Worm (Caenorhabditis elegans) whole organism, late embryonic: ENCODE data around the gene C24H12.4.
"Not testable (repeated sequence)": the region's sequence is repeated elsewhere in the genome, so short reads cannot be mapped to it uniquely, and the experiment has no call there.

Experiments
- C38D4.7 ChIP-seq: fragments of 200-800 bp; sonication (Bioruptor generic); optimal IDR thresholded peaks from 2 replicates; lab custom pipeline; 2018; ENCODE audit warnings: mild to moderate bottlenecking, missing genetic modification characterization, moderate library complexity, missing compliant biosample characterization
- F13H6.1 ChIP-seq: sonication (generic microtip); optimal IDR thresholded peaks from 2 replicates; lab custom pipeline; 2016; ENCODE audit warnings: missing genetic modification characterization, missing compliant biosample characterization
- K02D7.2 ChIP-seq: sonication (generic microtip); optimal IDR thresholded peaks from 2 replicates; lab custom pipeline; 2017; ENCODE audit warnings: mild to moderate bottlenecking, missing genetic modification characterization, missing compliant biosample characterization
- ceh-14 ChIP-seq: sonication (generic microtip); optimal IDR thresholded peaks from 2 replicates; lab custom pipeline; 2016; ENCODE audit warnings: missing genotype, missing genetic modification characterization, missing compliant biosample characterization
- ceh-19 ChIP-seq: fragments of 200-800 bp; sonication (Bioruptor generic); optimal IDR thresholded peaks from 2 replicates; lab custom pipeline; 2018; ENCODE audit warnings: mild to moderate bottlenecking, missing genetic modification characterization, missing compliant biosample characterization
- ceh-22 ChIP-seq: sonication (generic microtip); optimal IDR thresholded peaks from 2 replicates; lab custom pipeline; 2017; ENCODE audit warnings: missing biosample characterization, missing genetic modification characterization
- ceh-24 ChIP-seq: sonication (generic microtip); optimal IDR thresholded peaks from 2 replicates; lab custom pipeline; 2016; ENCODE audit warnings: mild to moderate bottlenecking, missing genetic modification characterization, missing compliant biosample characterization
- ceh-30 ChIP-seq: fragments of 150-350 bp; optimal IDR thresholded peaks from 2 replicates; lab custom pipeline; 2014; ENCODE audit warnings: missing biosample characterization, missing genetic modification characterization
- ceh-45 ChIP-seq: fragments of 200-800 bp; sonication (Bioruptor generic); IDR thresholded peaks from 2 replicates; pipeline ENCODE4 v1.3.6; 2022; ENCODE audit warnings: missing genetic modification reagents, missing genetic modification characterization, missing compliant biosample characterization
- ceh-48 ChIP-seq: sonication (generic microtip); optimal IDR thresholded peaks from 2 replicates; lab custom pipeline; 2016; ENCODE audit warnings: missing genetic modification characterization, inconsistent platforms, missing compliant biosample characterization
- ceh-6 ChIP-seq: fragments of 200-800 bp; sonication (Bioruptor generic); optimal IDR thresholded peaks from 2 replicates; lab custom pipeline; 2018; ENCODE audit warnings: mild to moderate bottlenecking, missing genetic modification characterization, missing compliant biosample characterization
- che-1 ChIP-seq: sonication (generic microtip); optimal IDR thresholded peaks from 2 replicates; lab custom pipeline; 2016; ENCODE audit warnings: mild to moderate bottlenecking, missing genetic modification characterization, missing compliant biosample characterization
- elt-2 ChIP-seq: sonication (generic microtip); optimal IDR thresholded peaks from 2 replicates; lab custom pipeline; 2016; ENCODE audit warnings: missing genetic modification reagents, missing genetic modification characterization, missing compliant biosample characterization
- ets-4 ChIP-seq: sonication (generic microtip); optimal IDR thresholded peaks from 2 replicates; lab custom pipeline; 2016; ENCODE audit warnings: missing genetic modification characterization, missing compliant biosample characterization
- eyg-1 ChIP-seq: sonication (generic microtip); optimal IDR thresholded peaks from 2 replicates; lab custom pipeline; 2016; ENCODE audit warnings: missing genotype, missing genetic modification characterization, missing compliant biosample characterization
- fax-1 ChIP-seq: sonication (generic microtip); optimal IDR thresholded peaks from 2 replicates; lab custom pipeline; 2016; ENCODE audit warnings: missing genotype, missing genetic modification characterization, missing compliant biosample characterization
- gmeb-2 ChIP-seq: sonication (generic microtip); optimal IDR thresholded peaks from 2 replicates; lab custom pipeline; 2016; ENCODE audit warnings: missing genetic modification characterization, inconsistent platforms, missing compliant biosample characterization
- hlh-13 ChIP-seq: fragments of 200-800 bp; sonication (Bioruptor generic); optimal IDR thresholded peaks from 2 replicates; lab custom pipeline; 2018; ENCODE audit warnings: mild to moderate bottlenecking, missing genetic modification characterization, missing compliant biosample characterization
- hlh-15 ChIP-seq: sonication (generic microtip); optimal IDR thresholded peaks from 2 replicates; lab custom pipeline; 2016; ENCODE audit warnings: missing genetic modification characterization, missing compliant biosample characterization
- hlh-30 ChIP-seq: sonication (generic microtip); optimal IDR thresholded peaks from 2 replicates; lab custom pipeline; 2017; ENCODE audit warnings: antibody characterized with exemption, missing genetic modification characterization, missing compliant biosample characterization; ENCODE audit not compliant: insufficient read depth
- lin-11 ChIP-seq: fragments of 200-800 bp; sonication (Bioruptor generic); optimal IDR thresholded peaks from 2 replicates; lab custom pipeline; 2018; ENCODE audit warnings: mild to moderate bottlenecking, missing genetic modification characterization, missing compliant biosample characterization
- madf-2 ChIP-seq: sonication (generic microtip); optimal IDR thresholded peaks from 2 replicates; lab custom pipeline; 2017; ENCODE audit warnings: missing genetic modification characterization, missing compliant biosample characterization
- mec-3 ChIP-seq: sonication (generic microtip); optimal IDR thresholded peaks from 2 replicates; lab custom pipeline; 2016; ENCODE audit warnings: borderline replicate concordance, missing genetic modification characterization, missing compliant biosample characterization
- npax-4 ChIP-seq: sonication (generic microtip); optimal IDR thresholded peaks from 2 replicates; lab custom pipeline; 2016; ENCODE audit warnings: missing genetic modification characterization, missing compliant biosample characterization
- odd-2 ChIP-seq: sonication (generic microtip); optimal IDR thresholded peaks from 2 replicates; lab custom pipeline; 2017; ENCODE audit warnings: antibody characterized with exemption, mild to moderate bottlenecking, missing genetic modification characterization, missing compliant biosample characterization
- pag-3 ChIP-seq: sonication (generic microtip); optimal IDR thresholded peaks from 2 replicates; lab custom pipeline; 2016; ENCODE audit warnings: missing compliant biosample characterization, missing genetic modification characterization, borderline replicate concordance
- pat-9 ChIP-seq: fragments of 200-800 bp; sonication (Bioruptor generic); optimal IDR thresholded peaks from 2 replicates; lab custom pipeline; 2018; ENCODE audit warnings: mild to moderate bottlenecking, missing genetic modification characterization, moderate library complexity, missing compliant biosample characterization
- pros-1 ChIP-seq: fragments of 150-350 bp; optimal IDR thresholded peaks from 2 replicates; lab custom pipeline; 2014; ENCODE audit warnings: missing biosample characterization, missing genetic modification reagents, missing genetic modification characterization
- ref-2 ChIP-seq: sonication (generic microtip); optimal IDR thresholded peaks from 2 replicates; lab custom pipeline; 2016; ENCODE audit warnings: missing genetic modification characterization, missing compliant biosample characterization
- syd-9 ChIP-seq: sonication (generic microtip); optimal IDR thresholded peaks from 2 replicates; lab custom pipeline; 2016; ENCODE audit warnings: mild to moderate bottlenecking, missing genetic modification characterization, moderate library complexity, missing compliant biosample characterization
- tbx-2 ChIP-seq: sonication (generic microtip); optimal IDR thresholded peaks from 2 replicates; lab custom pipeline; 2016; ENCODE audit warnings: missing genetic modification characterization, missing compliant biosample characterization
- unc-42 ChIP-seq: sonication (generic microtip); optimal IDR thresholded peaks from 2 replicates; lab custom pipeline; 2016; ENCODE audit warnings: missing genotype, missing genetic modification characterization, missing compliant biosample characterization
- unc-86 ChIP-seq: sonication (generic microtip); optimal IDR thresholded peaks from 2 replicates; lab custom pipeline; 2016; ENCODE audit warnings: missing genetic modification characterization, missing compliant biosample characterization
- zip-5 ChIP-seq: sonication (generic microtip); optimal IDR thresholded peaks from 2 replicates; lab custom pipeline; 2016; ENCODE audit warnings: missing genetic modification characterization, missing compliant biosample characterization

Gene C24H12.4

DNA sequence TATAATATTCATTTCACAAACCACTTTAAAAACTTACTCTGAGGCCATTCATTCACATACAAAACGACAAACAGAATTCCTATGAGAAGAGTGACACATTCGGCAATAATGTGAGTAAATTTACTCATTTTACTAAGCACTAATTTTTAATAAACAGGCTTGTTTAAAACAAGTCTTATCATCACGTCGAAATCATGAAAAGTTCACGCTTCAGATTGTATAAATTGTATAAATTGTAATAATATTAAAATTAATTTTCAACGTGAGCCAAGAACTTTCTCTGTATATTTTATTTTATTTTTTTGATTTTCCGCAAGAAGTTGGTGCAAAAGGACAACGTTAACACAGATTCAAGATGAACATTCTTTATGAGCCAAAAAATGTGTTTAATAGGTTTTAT, 7.8 kb downstream of the C24H12.4 start, which contains the start of gene C24H12.6:
Gene C24H12.6, minus strand, starts transcription at position 101 of the 400 bp plus-strand sequence.
- TF ChIP-seq madf-2 (tag; lab: Kevin White, UChicago) (no peak), npax-4 (tag; lab: Kevin White, UChicago) (no peak), pag-3 (tag; lab: Kevin White, UChicago) (no peak), hlh-30 (tag; lab: Kevin White, UChicago) (no peak), lin-11 (tag; lab: Kevin White, UChicago) (no peak), odd-2 (tag; lab: Kevin White, UChicago) (no peak), pros-1 (tag; lab: Kevin White, UChicago) (no peak), K02D7.2 (no peak), ets-4 (tag; lab: Kevin White, UChicago) (no peak), ceh-22 (no peak)

DNA sequence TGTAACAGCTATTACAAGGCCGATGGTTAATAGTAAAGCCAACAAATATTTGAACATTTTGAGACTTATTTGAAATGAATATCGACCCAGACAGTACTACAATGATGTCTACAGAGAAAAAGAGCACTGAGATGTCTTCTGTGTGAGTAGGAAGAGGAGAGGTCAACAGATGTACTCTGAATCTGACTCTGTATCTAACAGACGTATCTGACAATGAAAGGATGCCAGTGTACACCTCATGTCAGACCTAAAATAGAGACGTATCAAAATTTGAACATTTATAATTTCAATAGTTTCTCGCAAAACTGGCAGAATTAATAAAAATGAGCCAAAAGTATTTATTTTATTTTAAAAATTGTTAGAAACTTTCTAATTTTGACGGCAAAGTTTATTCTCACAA, 12.1 kb downstream of the C24H12.4 start, which contains the start of gene C24H12.8:
Gene C24H12.8, minus strand, starts transcription at position 101 of the 400 bp plus-strand sequence.
- no peak for TF ChIP-seq ref-2 (tag; lab: Kevin White, UChicago)
- no peak for TF ChIP-seq ceh-22
- no peak for TF ChIP-seq gmeb-2 (tag; lab: Kevin White, UChicago)
- no peak for TF ChIP-seq pros-1 (tag; lab: Kevin White, UChicago)
- TF ChIP-seq ceh-45 (GFP tag; lab: Robert Waterston, UW), result no peak
- no peak for TF ChIP-seq C38D4.7 (GFP tag; lab: Kevin White, UChicago)
- no peak for TF ChIP-seq tbx-2 (tag; lab: Kevin White, UChicago)
- TF ChIP-seq pat-9 (tag; lab: Kevin White, UChicago), result no peak
- no peak for TF ChIP-seq ceh-48 (tag; lab: Kevin White, UChicago)
- TF ChIP-seq unc-42 (tag; lab: Kevin White, UChicago), result no peak
- TF ChIP-seq ceh-14 (tag; lab: Kevin White, UChicago), result no peak
- TF ChIP-seq hlh-15, result no peak
- TF ChIP-seq ceh-6 (GFP tag; lab: Kevin White, UChicago), result no peak
- TF ChIP-seq syd-9, result no peak
- TF ChIP-seq elt-2, result no peak
- no peak for TF ChIP-seq fax-1 (tag; lab: Kevin White, UChicago)
- TF ChIP-seq F13H6.1 (tag; lab: Kevin White, UChicago), result no peak

- TF ChIP-seq zip-5 (tag; lab: Kevin White, UChicago) (no peak), ceh-22 (no peak), odd-2 (tag; lab: Kevin White, UChicago) (no peak), madf-2 (tag; lab: Kevin White, UChicago) (no peak), che-1 (tag; lab: Kevin White, UChicago) (no peak), ceh-24 (tag; lab: Kevin White, UChicago) (no peak), hlh-13 (no peak), ceh-30 (tag; lab: Kevin White, UChicago) (no peak), K02D7.2 (no peak), unc-86 (tag; lab: Kevin White, UChicago) (no peak), mec-3 (no peak)
Measured at ce11 chrII:437279-437678, 26.3 kb downstream of the C24H12.4 start.

- TF ChIP-seq eyg-1 (tag; lab: Kevin White, UChicago); ceh-14 (tag; lab: Kevin White, UChicago); ceh-6 (GFP tag; lab: Kevin White, UChicago): not testable (repeated sequence)
Measured at ce11 chrII:441102-441501, 30.1 kb downstream of the C24H12.4 start, which contains the start of gene C24H12.1. Gene C24H12.1 (plus strand): TSS chrII:441402.

- TF ChIP-seq ceh-19 (GFP tag; lab: Kevin White, UChicago); pros-1 (tag; lab: Kevin White, UChicago); F13H6.1 (tag; lab: Kevin White, UChicago): not testable (repeated sequence)
Measured at ce11 chrII:454646-455045, 43.6 kb downstream of the C24H12.4 start, which contains the start of gene W10D9.1. Gene W10D9.1 (plus strand): TSS chrII:454946.
